Worm (Caenorhabditis elegans): ENCODE measurements around the gene T05A8.3.
"Not testable (repeated sequence)": the region's sequence is repeated elsewhere in the genome, so short reads cannot be mapped to it uniquely, and the experiment has no call there.

Gene T05A8.3

ce11 chrII:2690080-2690479 is 27.2 kb downstream of the T05A8.3 start, which contains the start of gene nspf-3:
TSS of gene nspf-3 (minus strand) at chrII:2690180.
- TF ChIP-seq unc-62 (GFP tag; optimal IDR thresholded peaks at IDR 0.05 in 1 of 2) (peak in 1 of 2 experiments; percentile 66), unc-62 (tag; optimal IDR thresholded peaks at IDR 0.05) (no peak), nhr-25 (tag; optimal IDR thresholded peaks at IDR 0.05; ENCODE audit: borderline replicate concordance, insufficient read depth) (no peak)

- not testable (repeated sequence) for TF ChIP-seq T20F7.1 (GFP tag; optimal IDR thresholded peaks at IDR 0.05); tag-97 (GFP tag; IDR thresholded peaks at IDR 0.05); mdt-29 (GFP tag; IDR thresholded peaks at IDR 0.05)
Measured at ce11 chrII:2688616-2689015, 28.6 kb downstream of the T05A8.3 start, which contains the start of gene nspf-2. TSS of gene nspf-2 (plus strand) at chrII:2688916.

ce11 chrII:2686985-2687675 is 30.1 kb downstream of the T05A8.3 start, which contains the start of the genes sup-9 and nspf-1:
TSS of gene sup-9 (minus strand) at chrII:2687027.
TSS of gene nspf-1 (plus strand) at chrII:2687625.
- peak in 1 of 2 experiments; percentile 45 for TF ChIP-seq daf-16 (GFP tag; optimal IDR thresholded peaks at IDR 0.05)
- no peak for TF ChIP-seq daf-16 (tag; optimal IDR thresholded peaks at IDR 0.05)
- TF ChIP-seq nhr-11 (tag; optimal IDR thresholded peaks at IDR 0.05) = peak; percentile 9
- no peak for TF ChIP-seq egl-27 (tag; optimal IDR thresholded peaks at IDR 0.05)
- 0 out of 2 replicates have a peak, but pooled peaks have one; percentile 32 for TF ChIP-seq ctbp-1 (GFP tag; IDR thresholded peaks at IDR 0.05)

- TF ChIP-seq aha-1 (tag) = peak; percentile 96
- no peak for TF ChIP-seq nhr-48 (tag; optimal IDR thresholded peaks at IDR 0.05)
- TF ChIP-seq ceh-82 (tag; optimal IDR thresholded peaks at IDR 0.05) = no peak
- no peak for TF ChIP-seq madf-5 (GFP tag; IDR thresholded peaks at IDR 0.05)
Measured at ce11 chrII:2684783-2685182, 32.5 kb downstream of the T05A8.3 start.

- TF ChIP-seq lir-3 (tag; optimal IDR thresholded peaks at IDR 0.05) = no peak
- no peak for TF ChIP-seq nhr-42 (GFP tag; IDR thresholded peaks at IDR 0.05)
- TF ChIP-seq Y48G9A.11 (GFP tag; IDR thresholded peaks at IDR 0.05) = no peak
- no peak for TF ChIP-seq snpc-4 (tag; optimal IDR thresholded peaks at IDR 0.05)
- TF ChIP-seq zag-1 (tag; optimal IDR thresholded peaks at IDR 0.05) = no peak
- no peak for TF ChIP-seq daf-12 (tag; optimal IDR thresholded peaks at IDR 0.05)
Measured at ce11 chrII:2684208-2684607, 33.0 kb downstream of the T05A8.3 start, which contains the start of gene ceh-87. TSS of gene ceh-87 (minus strand) at chrII:2684308.

- TF ChIP-seq aha-1 (tag) (peak; percentile 36), dmd-8 (GFP tag; IDR thresholded peaks at IDR 0.05) (no peak)
Measured at ce11 chrII:2681118-2681517, 36.1 kb downstream of the T05A8.3 start, which contains the start of gene F34D6.1. TSS of gene F34D6.1 (minus strand) at chrII:2681218.

- TF ChIP-seq nhr-77 (tag; optimal IDR thresholded peaks at IDR 0.05) (peak; percentile 7), lsy-2 (tag; optimal IDR thresholded peaks at IDR 0.05) (no peak), nhr-237 (tag; optimal IDR thresholded peaks at IDR 0.05) (no peak), F49E8.2 (tag; optimal IDR thresholded peaks at IDR 0.05; ENCODE audit: borderline replicate concordance) (no peak), dpl-1 (GFP tag; optimal IDR thresholded peaks at IDR 0.05) (no peak), mdt-29 (GFP tag; IDR thresholded peaks at IDR 0.05) (no peak), spr-3 (GFP tag; optimal IDR thresholded peaks at IDR 0.05) (no peak), rbr-2 (tag; optimal IDR thresholded peaks at IDR 0.05) (no peak), lin-1 (GFP tag; IDR thresholded peaks at IDR 0.05) (0 out of 2 replicates have a peak, but pooled peaks have one; percentile 12), hmg-1.1 (GFP tag; IDR thresholded peaks at IDR 0.05) (no peak), jun-1 (tag; optimal IDR thresholded peaks at IDR 0.05) (no peak), egl-27 (tag; optimal IDR thresholded peaks at IDR 0.05) (no peak), mxl-2 (GFP tag; conservative IDR thresholded peaks at IDR 0.05) (no peak), spr-1 (tag; optimal IDR thresholded peaks at IDR 0.05) (no peak), lin-38 (GFP tag; IDR thresholded peaks at IDR 0.05) (no peak), F26F4.8 (GFP tag; conservative IDR thresholded peaks at IDR 0.05) (no peak), mep-1 (tag; optimal IDR thresholded peaks at IDR 0.05) (no peak), fos-1 (tag; optimal IDR thresholded peaks at IDR 0.05) (no peak), lim-7 (GFP tag; IDR thresholded peaks at IDR 0.05) (no peak), nhr-48 (tag; optimal IDR thresholded peaks at IDR 0.05) (peak; percentile 33)
Measured at ce11 chrII:2677534-2678168, 39.6 kb downstream of the T05A8.3 start, which contains the start of gene F22E5.17. TSS of gene F22E5.17 (plus strand) at chrII:2678041.
